Worm (Caenorhabditis elegans): ENCODE results near the gene nlp-16.

The nlp-16 gene

ce11 chrIV:6221878-6222277, 37.8 kb downstream of the nlp-16 start, which contains the start of gene C49A9.3:
TSS of gene C49A9.3 (plus strand) at chrIV:6222089.
- no peak for TF ChIP-seq efl-1 (optimal IDR thresholded peaks at IDR 0.05)
- peak in 1 of 2 experiments; percentile 2 for TF ChIP-seq efl-1 (GFP tag; optimal IDR thresholded peaks at IDR 0.05 in 1 of 2)
- no peak for TF ChIP-seq Y116A8C.19 (tag; optimal IDR thresholded peaks at IDR 0.05; ENCODE audit: borderline replicate concordance)
- no peak for TF ChIP-seq nhr-237 (tag; optimal IDR thresholded peaks at IDR 0.05)
- peak; percentile 51 for TF ChIP-seq elt-2 (tag; optimal IDR thresholded peaks at IDR 0.05)

DNA sequence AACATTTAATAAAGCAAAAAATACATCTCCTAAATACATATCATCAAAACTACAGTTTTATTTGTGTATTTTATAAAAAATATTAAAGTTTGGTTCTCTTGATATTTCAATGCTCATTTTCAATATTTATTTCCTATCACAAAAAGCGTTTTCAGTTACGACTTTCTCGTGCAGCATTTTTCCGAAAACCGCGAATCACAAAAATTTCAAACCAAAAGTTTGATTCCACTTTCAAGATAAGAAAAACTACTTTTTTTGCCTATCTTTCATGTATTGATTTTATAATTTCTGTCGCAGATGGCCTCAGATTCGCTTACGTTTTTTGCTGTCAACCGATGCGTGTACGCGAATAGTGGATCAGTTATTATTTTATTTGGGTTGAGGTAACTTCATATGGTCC, 40.2 kb downstream of the nlp-16 start, which contains the start of gene C49A9.4:
C49A9.4 (plus strand) TSS at position 265 of the 400 bp plus-strand sequence.
- peak; percentile 27 for TF ChIP-seq elt-2 (tag; optimal IDR thresholded peaks at IDR 0.05)
- no peak for TF ChIP-seq elt-3 (tag; optimal IDR thresholded peaks at IDR 0.05)
- no peak for TF ChIP-seq C34B4.2 (tag; optimal IDR thresholded peaks at IDR 0.05)
- TF ChIP-seq ets-5 (GFP tag; IDR thresholded peaks at IDR 0.05), result no peak
- TF ChIP-seq efl-1 (optimal IDR thresholded peaks at IDR 0.05), result no peak
- TF ChIP-seq efl-1 (GFP tag; optimal IDR thresholded peaks at IDR 0.05 in 1 of 2), result peak in 1 of 2 experiments; percentile 42
- TF ChIP-seq hpl-2 (GFP tag; optimal IDR thresholded peaks at IDR 0.05), result peak; percentile 35

DNA sequence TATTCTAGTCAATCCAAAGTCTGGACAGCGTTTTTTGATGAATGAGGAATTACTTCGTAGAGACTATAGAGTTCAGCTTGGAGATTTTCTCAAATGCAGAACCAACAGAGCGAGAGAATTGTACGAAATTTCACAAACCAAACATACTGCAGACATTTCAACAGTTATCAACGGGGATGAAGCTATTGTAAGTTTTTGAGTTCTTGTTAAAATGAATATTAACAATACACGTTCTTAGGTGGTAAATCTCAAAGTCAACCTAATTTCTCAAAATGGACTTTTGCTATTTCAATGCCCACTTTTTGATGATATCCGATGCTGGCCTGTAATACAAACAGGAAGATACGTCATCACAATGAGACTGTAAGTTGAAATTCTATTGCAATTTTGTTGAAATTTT, 42.1 kb downstream of the nlp-16 start:
- TF ChIP-seq hlh-17 (GFP tag; optimal IDR thresholded peaks at IDR 0.05; ENCODE audit: borderline replicate concordance) (no peak), nhr-84 (tag; optimal IDR thresholded peaks at IDR 0.05) (no peak), mab-9 (GFP tag; IDR thresholded peaks at IDR 0.05) (no peak), F16B12.6 (tag; optimal IDR thresholded peaks at IDR 0.05) (no peak), ceh-63 (GFP tag; optimal IDR thresholded peaks at IDR 0.05) (no peak)

- TF ChIP-seq ceh-82 (tag; optimal IDR thresholded peaks at IDR 0.05) (no peak), lin-14 (GFP tag; optimal IDR thresholded peaks at IDR 0.05) (no peak), mab-9 (GFP tag; IDR thresholded peaks at IDR 0.05) (no peak), aha-1 (tag; optimal IDR thresholded peaks at IDR 0.05) (no peak), blmp-1 (tag; optimal IDR thresholded peaks at IDR 0.05) (no peak), sox-4 (tag; optimal IDR thresholded peaks at IDR 0.05) (no peak), hpl-2 (GFP tag; optimal IDR thresholded peaks at IDR 0.05) (no peak), fkh-4 (tag; optimal IDR thresholded peaks at IDR 0.05; ENCODE audit: borderline replicate concordance) (no peak), ceh-63 (GFP tag; optimal IDR thresholded peaks at IDR 0.05) (no peak), lin-39 (tag; optimal IDR thresholded peaks at IDR 0.05) (no peak), nhr-85 (tag) (no peak), aly-2 (tag; optimal IDR thresholded peaks at IDR 0.05) (no peak), C34B4.2 (tag; optimal IDR thresholded peaks at IDR 0.05) (no peak), ceh-8 (GFP tag; optimal IDR thresholded peaks at IDR 0.05) (no peak), rnt-1 (tag; optimal IDR thresholded peaks at IDR 0.05) (no peak), fos-1 (tag; optimal IDR thresholded peaks at IDR 0.05) (no peak), skn-1 (tag; optimal IDR thresholded peaks at IDR 0.05) (no peak)
Observed at ce11 chrIV:6217066-6217465, 42.6 kb downstream of the nlp-16 start, which contains the start of gene C49A9.9. TSS of gene C49A9.9 (plus strand) at chrIV:6217372.

ce11 chrIV:6213403-6213802, 46.2 kb downstream of the nlp-16 start, which contains the start of gene C49A9.5:
TSS of gene C49A9.5 (plus strand) at chrIV:6213673.
- TF ChIP-seq irx-1 (tag; optimal IDR thresholded peaks at IDR 0.05) (no peak), efl-1 (optimal IDR thresholded peaks at IDR 0.05) (no peak), efl-1 (GFP tag; optimal IDR thresholded peaks at IDR 0.05 in 1 of 2) (no peak), lin-13 (GFP tag; optimal IDR thresholded peaks at IDR 0.05) (no peak), sptf-1 (tag; optimal IDR thresholded peaks at IDR 0.05) (no peak), C34B4.2 (tag; optimal IDR thresholded peaks at IDR 0.05) (no peak), ceh-8 (GFP tag; optimal IDR thresholded peaks at IDR 0.05) (no peak), nhr-12 (tag; optimal IDR thresholded peaks at IDR 0.05) (no peak), fkh-4 (tag; optimal IDR thresholded peaks at IDR 0.05; ENCODE audit: borderline replicate concordance) (no peak), ama-1 (optimal IDR thresholded peaks at IDR 0.05) (no peak), ces-1 (GFP tag; optimal IDR thresholded peaks at IDR 0.05) (no peak), zip-4 (GFP tag; optimal IDR thresholded peaks at IDR 0.05) (no peak), alr-1 (tag; optimal IDR thresholded peaks at IDR 0.05; ENCODE audit: borderline replicate concordance) (no peak), lin-35 (GFP tag; optimal IDR thresholded peaks at IDR 0.05) (no peak), nhr-85 (tag) (no peak), xbp-1 (tag; optimal IDR thresholded peaks at IDR 0.05) (no peak)
